Fruit fly (Drosophila melanogaster) whole organism, embryonic: ENCODE results near the gene RpS14a.

ENCODE experiments used
- Adf1 ChIP-seq: fragments of 200-800 bp; sonication (Bioruptor generic); IDR thresholded peaks from 2 replicates; pipeline ENCODE4 v1.3.6; 2022; ENCODE audit warnings: missing biosample characterization, missing genetic modification characterization
- CG11560 ChIP-seq: fragments of 200-800 bp; sonication (Bioruptor generic); IDR thresholded peaks from 3 replicates; pipeline ENCODE4 v1.3.6; 2022; ENCODE audit warnings: missing biosample characterization, missing genetic modification characterization
- CG1233 ChIP-seq: fragments of 200-800 bp; sonication (Bioruptor generic); optimal IDR thresholded peaks from 4 replicates; lab custom pipeline; 2018; ENCODE audit warnings: missing biosample characterization, mild to moderate bottlenecking, missing genetic modification characterization
- CG12391 ChIP-seq: fragments of 200-800 bp; sonication (Bioruptor generic); optimal IDR thresholded peaks from 3 replicates; lab custom pipeline; 2018; ENCODE audit warnings: missing biosample characterization, mild to moderate bottlenecking, missing genetic modification characterization, moderate library complexity
- CG12942 ChIP-seq: fragments of 200-800 bp; sonication (Bioruptor generic); optimal IDR thresholded peaks from 3 replicates; lab custom pipeline; 2016; ENCODE audit warnings: missing biosample characterization, missing genetic modification characterization
- CG14667 ChIP-seq: fragments of 200-800 bp; sonication (Bioruptor generic); IDR thresholded peaks from 2 replicates; pipeline ENCODE4 v1.3.6; 2022; ENCODE audit warnings: missing biosample characterization, missing genetic modification characterization
- CG15601 ChIP-seq: fragments of 200-800 bp; sonication (Bioruptor generic); optimal IDR thresholded peaks from 3 replicates; lab custom pipeline; 2019; ENCODE audit warnings: missing biosample characterization, mild to moderate bottlenecking, missing genetic modification characterization, moderate library complexity
- CG16815 ChIP-seq: fragments of 200-800 bp; sonication (Bioruptor generic); optimal IDR thresholded peaks from 3 replicates; lab custom pipeline; 2017; ENCODE audit warnings: missing biosample characterization, mild to moderate bottlenecking, missing genetic modification characterization
- CG17829 ChIP-seq: fragments of 200-800 bp; optimal IDR thresholded peaks from 2 replicates; lab custom pipeline; 2019; ENCODE audit warnings: missing biosample characterization, mild to moderate bottlenecking, missing genetic modification characterization, moderate library complexity
- CG1792 ChIP-seq: fragments of 200-800 bp; sonication (Bioruptor generic); optimal IDR thresholded peaks from 2 replicates; lab custom pipeline; 2016; ENCODE audit warnings: missing biosample characterization, missing genetic modification characterization
- CG2889 ChIP-seq: fragments of 200-800 bp; sonication (Bioruptor generic); IDR thresholded peaks from 3 replicates; pipeline ENCODE4 v1.3.6; 2022; ENCODE audit warnings: missing biosample characterization, missing genetic modification characterization
- CG3065 ChIP-seq: fragments of 200-800 bp; sonication (Bioruptor generic); optimal IDR thresholded peaks from 2 replicates; lab custom pipeline; 2016; ENCODE audit warnings: missing biosample characterization, missing genetic modification characterization
- CG3163 ChIP-seq: fragments of 200-800 bp; sonication (Bioruptor generic); optimal IDR thresholded peaks from 3 replicates; lab custom pipeline; 2016; ENCODE audit warnings: missing biosample characterization, missing genetic modification characterization
- CG34376 ChIP-seq: fragments of 200-800 bp; sonication (Bioruptor generic); optimal IDR thresholded peaks from 2 replicates; lab custom pipeline; 2018; ENCODE audit warnings: missing biosample characterization, mild to moderate bottlenecking, missing genetic modification characterization
- CG3838 ChIP-seq: fragments of 200-800 bp; sonication (Bioruptor generic); optimal IDR thresholded peaks from 3 replicates; lab custom pipeline; 2016; ENCODE audit warnings: missing biosample characterization, missing genetic modification characterization
- CG4404 ChIP-seq: fragments of 200-800 bp; sonication (Bioruptor generic); IDR thresholded peaks from 2 replicates; pipeline ENCODE4 v1.3.6; 2022; ENCODE audit warnings: missing biosample characterization, missing genetic modification characterization
- CG4707 ChIP-seq: fragments of 200-800 bp; sonication (Bioruptor generic); optimal IDR thresholded peaks from 2 replicates; lab custom pipeline; 2018; ENCODE audit warnings: missing biosample characterization, mild to moderate bottlenecking, missing genetic modification characterization, moderate library complexity
- CG6175 ChIP-seq: fragments of 200-800 bp; sonication (Bioruptor generic); IDR thresholded peaks from 3 replicates; pipeline ENCODE4 v1.3.6; 2022; ENCODE audit warnings: missing biosample characterization, missing genetic modification characterization
- CG7556 ChIP-seq: fragments of 200-800 bp; sonication (Bioruptor generic); optimal IDR thresholded peaks from 2 replicates; lab custom pipeline; 2017; ENCODE audit warnings: missing biosample characterization, mild to moderate bottlenecking, missing genetic modification characterization
- CG7839 ChIP-seq: fragments of 200-800 bp; sonication (Bioruptor generic); optimal IDR thresholded peaks from 3 replicates; lab custom pipeline; 2018; ENCODE audit warnings: missing biosample characterization, mild to moderate bottlenecking, missing genetic modification characterization, moderate library complexity
- CG8924 ChIP-seq: fragments of 200-800 bp; optimal IDR thresholded peaks from 3 replicates; lab custom pipeline; 2019; ENCODE audit warnings: missing biosample characterization, mild to moderate bottlenecking, missing genetic modification characterization, moderate library complexity
- CTCF ChIP-seq: fragments of 200-800 bp; sonication (Bioruptor generic); optimal IDR thresholded peaks from 2 replicates; lab custom pipeline; 2017; ENCODE audit warnings: missing biosample characterization, mild to moderate bottlenecking, missing genetic modification characterization, moderate library complexity
- Dad ChIP-seq: fragments of 200-800 bp; sonication (Bioruptor generic); optimal IDR thresholded peaks from 3 replicates; lab custom pipeline; 2016; ENCODE audit warnings: missing biosample characterization, missing genetic modification characterization
- Ets65A ChIP-seq: fragments of 200-800 bp; sonication (Bioruptor generic); peaks from one replicate; lab custom pipeline; 2016; ENCODE audit warnings: missing biosample characterization, missing genetic modification characterization
- HLH54F ChIP-seq: fragments of 200-800 bp; sonication (Bioruptor generic); optimal IDR thresholded peaks from 3 replicates; lab custom pipeline; 2016; ENCODE audit warnings: missing biosample characterization, missing genetic modification characterization
- Hr51 ChIP-seq, 2 experiments: fragments of 200-800 bp; sonication (Bioruptor generic); optimal IDR thresholded peaks; 2 replicates in 1 of 2; 3 replicates in 1 of 2; lab custom pipeline; 2016 to 2018; ENCODE audit warnings: missing biosample characterization in 2 of 2, missing genetic modification characterization in 2 of 2, mild to moderate bottlenecking in 1 of 2, moderate library complexity in 1 of 2
- Hr78 ChIP-seq, 2 experiments: fragments of 200-800 bp in 1 of 2; fragments of >200 bp in 1 of 2; sonication (Bioruptor generic) in 1 of 2; optimal IDR thresholded peaks; 2 replicates each; lab custom pipeline; 2017 to 2019; ENCODE audit warnings: missing biosample characterization in 2 of 2, missing genetic modification characterization in 2 of 2, mild to moderate bottlenecking in 1 of 2, moderate library complexity in 1 of 2
- MESR4 ChIP-seq: fragments of 200-800 bp; sonication (Bioruptor generic); optimal IDR thresholded peaks from 2 replicates; lab custom pipeline; 2018; ENCODE audit warnings: missing biosample characterization, mild to moderate bottlenecking, missing genetic modification characterization, moderate library complexity
- Mrtf ChIP-seq: fragments of 200-800 bp; sonication (Bioruptor generic); IDR thresholded peaks from 3 replicates; pipeline ENCODE4 v1.3.6; 2022; ENCODE audit warnings: missing biosample characterization, missing genetic modification characterization
- NC2β ChIP-seq: fragments of 200-800 bp; sonication (Bioruptor generic); optimal IDR thresholded peaks from 2 replicates; lab custom pipeline; 2016; ENCODE audit warnings: missing biosample characterization, missing genetic modification characterization
- Pdp1 ChIP-seq, 2 experiments: fragments of 200-800 bp; sonication (Bioruptor generic); optimal IDR thresholded peaks; 3 replicates each; lab custom pipeline; 2016; ENCODE audit warnings: missing biosample characterization in 2 of 2, missing genetic modification characterization in 2 of 2, mild to moderate bottlenecking in 1 of 2, moderate library complexity in 1 of 2
- Ptx1 ChIP-seq: fragments of 200-800 bp; sonication (Bioruptor generic); IDR thresholded peaks from 2 replicates; pipeline ENCODE4 v1.3.6; 2022; ENCODE audit warnings: missing biosample characterization, missing genetic modification characterization
- Sox100B ChIP-seq: fragments of 200-800 bp; sonication (Bioruptor generic); optimal IDR thresholded peaks from 3 replicates; lab custom pipeline; 2018; ENCODE audit warnings: missing biosample characterization, mild to moderate bottlenecking, missing genetic modification characterization
- bcd ChIP-seq: fragments of 200-800 bp; sonication (Bioruptor generic); optimal IDR thresholded peaks from 2 replicates; lab custom pipeline; 2017; ENCODE audit warnings: missing biosample characterization, mild to moderate bottlenecking, missing genetic modification characterization
- br ChIP-seq: fragments of >200 bp; optimal IDR thresholded peaks from 2 replicates; lab custom pipeline; 2017
- btn ChIP-seq: fragments of 200-800 bp; sonication (Bioruptor generic); optimal IDR thresholded peaks from 2 replicates; lab custom pipeline; 2016; ENCODE audit warnings: missing biosample characterization, missing genetic modification characterization
- cg ChIP-seq: fragments of 200-800 bp; sonication (Bioruptor generic); optimal IDR thresholded peaks from 3 replicates; lab custom pipeline; 2019; ENCODE audit warnings: missing biosample characterization, mild to moderate bottlenecking, missing genetic modification characterization, moderate library complexity
- danr ChIP-seq: fragments of 200-800 bp; sonication (Bioruptor generic); IDR thresholded peaks from 2 replicates; pipeline ENCODE4 v1.3.6; 2022; ENCODE audit warnings: missing biosample characterization, missing genetic modification characterization
- eyg ChIP-seq: fragments of 200-800 bp; sonication (Bioruptor generic); optimal IDR thresholded peaks from 3 replicates; lab custom pipeline; 2016; ENCODE audit warnings: missing biosample characterization, missing genetic modification characterization
- gt ChIP-seq: fragments of 200-800 bp; sonication (Bioruptor generic); IDR thresholded peaks from 2 replicates; pipeline ENCODE4 v1.3.6; 2022; ENCODE audit warnings: missing biosample characterization, missing genetic modification characterization
- ind ChIP-seq: fragments of 200-800 bp; sonication (Bioruptor generic); optimal IDR thresholded peaks from 3 replicates; lab custom pipeline; 2016; ENCODE audit warnings: missing biosample characterization, missing genetic modification characterization
- nau ChIP-seq: fragments of 200-800 bp; sonication (Bioruptor generic); optimal IDR thresholded peaks from 3 replicates; lab custom pipeline; 2017; ENCODE audit warnings: missing biosample characterization, mild to moderate bottlenecking, missing genetic modification characterization, missing genetic modification reagents
- otp ChIP-seq: fragments of 200-800 bp; sonication (Bioruptor generic); IDR thresholded peaks from 3 replicates; pipeline ENCODE4, ENCODE4 v1.3.6; 2022; ENCODE audit warnings: missing biosample characterization, missing genetic modification characterization
- prd ChIP-seq, 3 experiments: fragments of >200 bp in 2 of 3; fragments of 200-800 bp in 1 of 3; sonication (Bioruptor generic) in 1 of 3; optimal IDR thresholded peaks in 2 of 3; IDR thresholded peaks in 1 of 3; 2 replicates in 2 of 3; 3 replicates in 1 of 3; pipeline versions ENCODE4 v1.3.6 to Lab custom; 2017 to 2022; ENCODE audit warnings: missing biosample characterization in 1 of 3, missing genetic modification characterization in 1 of 3
- rib ChIP-seq: fragments of 200-800 bp; sonication (Bioruptor generic); IDR thresholded peaks from 2 replicates; pipeline ENCODE4 v1.3.6; 2022; ENCODE audit warnings: missing biosample characterization, missing genetic modification characterization
- row ChIP-seq: fragments of 200-800 bp; sonication (Bioruptor generic); IDR thresholded peaks from 3 replicates; pipeline ENCODE4 v1.3.6; 2022; ENCODE audit warnings: missing biosample characterization, missing genetic modification characterization
- seq ChIP-seq: fragments of 200-800 bp; sonication (Bioruptor generic); IDR thresholded peaks from 2 replicates; pipeline ENCODE4 v1.3.6; 2022; ENCODE audit warnings: missing biosample characterization, missing genetic modification characterization
- slbo ChIP-seq: fragments of 200-800 bp; sonication (Bioruptor generic); IDR thresholded peaks from 2 replicates; pipeline ENCODE4 v1.3.6; 2022; ENCODE audit warnings: missing biosample characterization, missing genetic modification characterization
- slp2 ChIP-seq: fragments of 200-800 bp; sonication (Bioruptor generic); optimal IDR thresholded peaks from 2 replicates; lab custom pipeline; 2016; ENCODE audit warnings: missing biosample characterization, missing genetic modification characterization
- sob ChIP-seq: fragments of 200-800 bp; sonication (Bioruptor generic); IDR thresholded peaks from 2 replicates; pipeline ENCODE4 v1.3.6; 2022; ENCODE audit warnings: missing biosample characterization, missing genetic modification characterization

RpS14a gene

DNA sequence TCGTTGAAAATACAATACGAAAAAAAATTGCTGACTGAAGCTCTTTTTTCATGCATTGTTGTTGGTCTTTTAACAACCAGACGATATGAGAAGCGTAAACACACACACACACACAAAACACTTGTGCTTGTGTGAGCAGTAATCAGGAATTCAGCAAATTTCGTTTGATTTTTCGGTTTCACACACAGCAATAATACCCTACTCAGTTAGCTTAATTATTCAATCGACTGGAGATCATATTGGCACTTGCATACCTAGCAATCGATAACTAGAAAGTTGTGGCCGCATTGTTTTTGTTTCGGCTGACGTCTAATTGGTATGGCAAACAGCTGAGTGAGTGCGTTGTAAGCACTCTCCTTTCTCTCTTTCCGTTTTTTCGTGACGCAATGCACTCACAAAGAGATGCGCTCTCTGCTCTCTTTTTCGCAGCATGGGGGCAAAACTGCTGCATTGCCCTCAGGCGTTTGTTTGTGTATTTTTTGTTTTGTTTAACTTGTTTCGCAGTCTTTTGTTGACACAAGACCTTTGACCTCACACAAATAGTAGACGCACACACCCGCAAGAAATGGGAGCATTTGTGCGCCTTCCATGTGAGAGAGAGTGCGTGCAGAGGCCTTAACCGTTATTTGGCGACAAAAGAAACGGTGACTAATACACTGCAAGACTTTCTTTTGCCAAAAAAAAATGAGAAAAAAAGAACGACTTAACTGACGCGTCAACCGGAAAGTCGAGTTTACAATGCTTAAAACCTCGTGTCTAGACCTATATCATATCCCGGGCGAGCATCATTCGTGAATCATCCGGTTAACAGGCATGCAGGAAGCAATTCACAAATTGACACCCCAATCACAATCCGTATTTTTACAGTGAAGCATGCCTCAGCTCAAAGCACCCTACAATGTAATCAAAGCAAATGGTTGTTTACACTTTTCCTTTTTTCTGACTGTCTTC lies 11.5 kb downstream of the RpS14a start (continued):
- TF ChIP-seq Hr51 (GFP tag; optimal IDR thresholded peaks at IDR 0.05; lab: Kevin White, UChicago) = peak in 1 of 2 experiments; percentile 23
- peak; percentile 92 for TF ChIP-seq cg
- TF ChIP-seq CG7556 (GFP tag; lab: Kevin White, UChicago) = no peak
- TF ChIP-seq Adf1 = peak; percentile 50; the same call in 1 of the 2 replicates
- TF ChIP-seq nau (GFP tag; lab: Kevin White, UChicago) = no peak
- no peak for TF ChIP-seq rib (GFP tag; lab: Robert Waterston, UW)
- no peak for TF ChIP-seq Sox100B (GFP tag; lab: Kevin White, UChicago)
- TF ChIP-seq CG4707 (GFP tag; lab: Kevin White, UChicago) = no peak
- no peak for TF ChIP-seq bcd
- TF ChIP-seq danr = no peak
- TF ChIP-seq CG11560 (tag; lab: Robert Waterston, UW) = no peak
- 0 out of 3 replicates have a peak, but pooled peaks have one; percentile 10 for TF ChIP-seq CG6175 (GFP tag; lab: Robert Waterston, UW)
- peak; percentile 57 for TF ChIP-seq slbo (GFP tag; lab: Robert Waterston, UW)
- TF ChIP-seq CG1233 (GFP tag; lab: Kevin White, UChicago) = no peak
- no peak for TF ChIP-seq HLH54F (GFP tag; lab: Kevin White, UChicago)
- TF ChIP-seq CG4404 = no peak
- TF ChIP-seq CG3163 (GFP tag; lab: Kevin White, UChicago) = no peak
- peak; percentile 30 for TF ChIP-seq CG7839 (tag; lab: Kevin White, UChicago)
- TF ChIP-seq gt (GFP tag; lab: Robert Waterston, UW) = no peak
- TF ChIP-seq Hr78 (GFP tag; optimal IDR thresholded peaks at IDR 0.05; lab: Kevin White, UChicago) = peak in 1 of 2 experiments; percentile 99
- TF ChIP-seq otp = no peak
- TF ChIP-seq br (lab: Kevin White, UChicago) = no peak
- no peak for TF ChIP-seq CTCF
- TF ChIP-seq seq (GFP tag; lab: Robert Waterston, UW) = no peak
- no peak for TF ChIP-seq MESR4 (GFP tag; lab: Kevin White, UChicago)
- TF ChIP-seq Mrtf (GFP tag; lab: Robert Waterston, UW) = no peak
- peak; percentile 61 for TF ChIP-seq CG34376 (GFP tag; lab: Kevin White, UChicago)
- no peak for TF ChIP-seq CG3065 (GFP tag; lab: Kevin White, UChicago)
- peak; percentile 90 for TF ChIP-seq Ets65A (GFP tag; lab: Kevin White, UChicago)
- no peak for TF ChIP-seq CG14667
- TF ChIP-seq btn (GFP tag; lab: Kevin White, UChicago) = no peak
- no peak for TF ChIP-seq CG1792 (GFP tag; lab: Kevin White, UChicago)
- TF ChIP-seq CG3838 (GFP tag; lab: Kevin White, UChicago) = no peak
- TF ChIP-seq eyg (GFP tag; lab: Kevin White, UChicago) = no peak
- no peak for TF ChIP-seq NC2β (GFP tag; lab: Kevin White, UChicago)
- TF ChIP-seq prd (optimal IDR thresholded peaks at IDR 0.05; lab: Kevin White, UChicago) = no peak
- TF ChIP-seq prd (GFP tag; IDR thresholded peaks at IDR 0.05; lab: Robert Waterston, UW) = peak; percentile 34; the same call in 1 of the 3 replicates
- TF ChIP-seq slp2 (GFP tag; lab: Kevin White, UChicago) = no peak
- TF ChIP-seq CG15601 = no peak
- TF ChIP-seq row (GFP tag; lab: Robert Waterston, UW) = peak; percentile 39
- TF ChIP-seq CG12391 = no peak
- no peak for TF ChIP-seq sob
- peak in 1 of 2 experiments; percentile 93 for TF ChIP-seq Pdp1 (GFP tag; optimal IDR thresholded peaks at IDR 0.05; lab: Kevin White, UChicago)
- TF ChIP-seq CG2889 (GFP tag; lab: Robert Waterston, UW) = no peak
- peak; percentile 43 for TF ChIP-seq ind (GFP tag; lab: Kevin White, UChicago)
- TF ChIP-seq CG8924 (tag; lab: Kevin White, UChicago) = no peak
- peak; percentile 50 for TF ChIP-seq Ptx1 (GFP tag; lab: Robert Waterston, UW)
- no peak for TF ChIP-seq CG12942 (GFP tag; lab: Kevin White, UChicago)
- no peak for TF ChIP-seq Dad (GFP tag; lab: Kevin White, UChicago)
- no peak for TF ChIP-seq CG16815
- TF ChIP-seq CG17829 (tag; lab: Kevin White, UChicago) = peak; percentile 12
